Worm (Caenorhabditis elegans): ENCODE measurements around the gene nhr-93.

The nhr-93 gene

ce11 chrV:3587633-3588032, 49.4 kb upstream of the nhr-93 start (continued):
- TF ChIP-seq efl-1 (GFP tag; optimal IDR thresholded peaks at IDR 0.05), result no peak
- TF ChIP-seq dpff-1 (tag; optimal IDR thresholded peaks at IDR 0.05), result no peak
- no peak for TF ChIP-seq T26A5.8 (tag; optimal IDR thresholded peaks at IDR 0.05)
- TF ChIP-seq ets-4 (GFP tag; optimal IDR thresholded peaks at IDR 0.05), result no peak
- TF ChIP-seq ztf-18 (tag; optimal IDR thresholded peaks at IDR 0.05), result no peak
- TF ChIP-seq attf-6 (GFP tag; IDR thresholded peaks at IDR 0.05), result no peak
- TF ChIP-seq rcor-1 (GFP tag; IDR thresholded peaks at IDR 0.05), result 0 out of 2 replicates have a peak, but pooled peaks have one; percentile 17
- TF ChIP-seq F23B12.7 (tag; optimal IDR thresholded peaks at IDR 0.05; ENCODE audit: insufficient read depth), result no peak
- TF ChIP-seq attf-3 (GFP tag; conservative IDR thresholded peaks at IDR 0.05), result 0 out of 2 replicates have a peak, but pooled peaks have one; percentile 29
- no peak for TF ChIP-seq egl-18 (GFP tag; IDR thresholded peaks at IDR 0.05)
- no peak for TF ChIP-seq dpl-1 (GFP tag; optimal IDR thresholded peaks at IDR 0.05)
- TF ChIP-seq ztf-25 (GFP tag; IDR thresholded peaks at IDR 0.05), result no peak
- TF ChIP-seq rec-8 (tag; optimal IDR thresholded peaks at IDR 0.05), result no peak

ce11 chrV:3586014-3586689, 47.9 kb upstream of the nhr-93 start, which contains the start of the genes rpl-11.1 and T22F3.2:
Gene rpl-11.1 (minus strand): TSS chrV:3586064.
Gene T22F3.2 (plus strand): TSS chrV:3586639.
- TF ChIP-seq hmg-1.2 (GFP tag; IDR thresholded peaks at IDR 0.05) (peak; percentile 91), madf-6 (GFP tag; IDR thresholded peaks at IDR 0.05) (peak; percentile 9; the same call in 1 of the 2 replicates), lsl-1 (GFP tag; optimal IDR thresholded peaks at IDR 0.05) (peak; percentile 47), F33H1.4 (GFP tag; IDR thresholded peaks at IDR 0.05) (peak; percentile 19; the same call in 1 of the 2 replicates), attf-5 (GFP tag; optimal IDR thresholded peaks at IDR 0.05) (peak; percentile 41), F57A8.1 (GFP tag; optimal IDR thresholded peaks at IDR 0.05) (no peak), F37B4.10 (GFP tag; IDR thresholded peaks at IDR 0.05) (no peak), nhr-90 (tag; optimal IDR thresholded peaks at IDR 0.05) (no peak), nfyb-1 (GFP tag; IDR thresholded peaks at IDR 0.05) (0 out of 2 replicates have a peak, but pooled peaks have one; percentile 17), ekl-4 (GFP tag; IDR thresholded peaks at IDR 0.05) (0 out of 2 replicates have a peak, but pooled peaks have one; percentile 20), cebp-1 (GFP tag; IDR thresholded peaks at IDR 0.05) (no peak), cebp-1 (tag; optimal IDR thresholded peaks at IDR 0.05) (peak; percentile 23)

- peak; percentile 35; the same call in 1 of the 2 replicates for TF ChIP-seq ztf-25 (GFP tag; IDR thresholded peaks at IDR 0.05)
- no peak for TF ChIP-seq let-526 (GFP tag; IDR thresholded peaks at IDR 0.05)
- no peak for TF ChIP-seq dpff-1 (tag; optimal IDR thresholded peaks at IDR 0.05)
- TF ChIP-seq sptf-2 (GFP tag; optimal IDR thresholded peaks at IDR 0.05), result no peak
- TF ChIP-seq cebp-1 (GFP tag; IDR thresholded peaks at IDR 0.05), result no peak
- peak; percentile 41 for TF ChIP-seq cebp-1 (tag; optimal IDR thresholded peaks at IDR 0.05)
- peak; percentile 73 for TF ChIP-seq him-1 (tag; optimal IDR thresholded peaks at IDR 0.05)
- no peak for TF ChIP-seq ets-4 (GFP tag; optimal IDR thresholded peaks at IDR 0.05)
- no peak for TF ChIP-seq madf-10 (tag; optimal IDR thresholded peaks at IDR 0.05)
- 0 out of 2 replicates have a peak, but pooled peaks have one; percentile 34 for TF ChIP-seq F39B2.1 (GFP tag; IDR thresholded peaks at IDR 0.05)
- no peak for TF ChIP-seq ccch-3 (GFP tag; optimal IDR thresholded peaks at IDR 0.05)
- peak; percentile 54; the same call in 1 of the 2 replicates for TF ChIP-seq F33H1.4 (GFP tag; IDR thresholded peaks at IDR 0.05)
- TF ChIP-seq lin-26 (GFP tag; IDR thresholded peaks at IDR 0.05), result no peak
- TF ChIP-seq hlh-12 (tag; optimal IDR thresholded peaks at IDR 0.05), result no peak
- peak; percentile 38 for TF ChIP-seq atf-7 (tag; optimal IDR thresholded peaks at IDR 0.05)
- TF ChIP-seq B0261.1 (tag; optimal IDR thresholded peaks at IDR 0.05), result peak; percentile 19
- TF ChIP-seq nhr-90 (tag; optimal IDR thresholded peaks at IDR 0.05), result no peak
- no peak for TF ChIP-seq zfh-2 (GFP tag; conservative IDR thresholded peaks at IDR 0.05)
- TF ChIP-seq hrde-1 (tag; optimal IDR thresholded peaks at IDR 0.05; ENCODE audit: borderline replicate concordance), result peak; percentile 96
- no peak for TF ChIP-seq F57A8.1 (GFP tag; optimal IDR thresholded peaks at IDR 0.05)
- no peak for TF ChIP-seq B0019.2 (GFP tag; conservative IDR thresholded peaks at IDR 0.05)
- no peak for TF ChIP-seq nhr-120 (GFP tag; IDR thresholded peaks at IDR 0.05)
- TF ChIP-seq lin-54 (GFP tag; optimal IDR thresholded peaks at IDR 0.05), result peak; percentile 54
- TF ChIP-seq Y56A3A.18 (GFP tag; IDR thresholded peaks at IDR 0.05), result no peak
- TF ChIP-seq K11D2.4 (GFP tag; IDR thresholded peaks at IDR 0.05), result no peak
- TF ChIP-seq lag-1 (GFP tag; IDR thresholded peaks at IDR 0.05), result no peak
- peak; percentile 51 for TF ChIP-seq pbrm-1 (GFP tag; IDR thresholded peaks at IDR 0.05)
- TF ChIP-seq efl-1 (GFP tag; optimal IDR thresholded peaks at IDR 0.05), result peak; percentile 52
Observed at ce11 chrV:3585011-3585410, 46.8 kb upstream of the nhr-93 start.
